Worm (Caenorhabditis elegans) whole organism, L4 larva: ENCODE results near the gene fbxa-76.
A peak's percentile ranks its signal among the peaks of the same experiment; 100 is the strongest.

Experiments
- D1046.2 ChIP-seq: fragments of 200-800 bp; sonication (Bioruptor generic); IDR thresholded peaks from 2 replicates; pipeline ENCODE4 v1.3.6; 2022; ENCODE audit warnings: missing genetic modification characterization, missing compliant biosample characterization
- F10B5.3 ChIP-seq: sonication (generic microtip); optimal IDR thresholded peaks from 2 replicates; lab custom pipeline; 2016; ENCODE audit warnings: mild to moderate bottlenecking, missing genetic modification characterization, missing compliant biosample characterization
- F37D6.2 ChIP-seq: sonication (generic microtip); optimal IDR thresholded peaks from 2 replicates; lab custom pipeline; 2016; ENCODE audit warnings: mild to moderate bottlenecking, missing genetic modification characterization, missing compliant biosample characterization
- ZK337.2 ChIP-seq: fragments of 200-800 bp; sonication (Bioruptor generic); IDR thresholded peaks from 2 replicates; pipeline ENCODE4 v1.3.6; 2022; ENCODE audit warnings: missing genetic modification reagents, missing genetic modification characterization, missing compliant biosample characterization
- aha-1 ChIP-seq: fragments of 150-350 bp; peaks from one replicate; lab custom pipeline; 2014; ENCODE audit warnings: missing biosample characterization, missing genetic modification characterization
- ama-1 ChIP-seq: fragments of 150-350 bp; optimal IDR thresholded peaks from 2 replicates; lab custom pipeline; 2014; ENCODE audit warnings: inconsistent platforms, mixed read lengths
- ceh-28 ChIP-seq: fragments of 150-350 bp; optimal IDR thresholded peaks from 2 replicates; lab custom pipeline; 2014; ENCODE audit warnings: missing biosample characterization, missing genetic modification reagents, missing genetic modification characterization
- ceh-44 ChIP-seq: fragments of 200-800 bp; sonication (Bioruptor generic); IDR thresholded peaks from 2 replicates; pipeline ENCODE4 v1.3.6; 2022; ENCODE audit warnings: missing genetic modification reagents, missing genetic modification characterization, missing compliant biosample characterization
- ceh-62 ChIP-seq: sonication (generic microtip); optimal IDR thresholded peaks from 2 replicates; lab custom pipeline; 2017; ENCODE audit warnings: missing biosample characterization, missing genetic modification characterization
- ceh-82 ChIP-seq: sonication (generic microtip); optimal IDR thresholded peaks from 2 replicates; lab custom pipeline; 2017; ENCODE audit warnings: missing biosample characterization, missing genetic modification characterization
- cey-2 ChIP-seq: sonication (generic microtip); optimal IDR thresholded peaks from 3 replicates; lab custom pipeline; 2017; ENCODE audit warnings: missing genetic modification characterization, mild to moderate bottlenecking, missing compliant biosample characterization, antibody characterized with exemption, borderline replicate concordance; ENCODE audit not compliant: insufficient read depth
- daf-16 ChIP-seq, 3 experiments: sonication (generic microtip); optimal IDR thresholded peaks; 2 replicates each; lab custom pipeline; 2016 to 2017; ENCODE audit warnings: missing genetic modification characterization in 3 of 3, missing genetic modification reagents in 3 of 3, mild to moderate bottlenecking in 2 of 3, missing compliant biosample characterization in 2 of 3, missing biosample characterization in 1 of 3, moderate library complexity in 1 of 3
- duxl-1 ChIP-seq: sonication (generic microtip); optimal IDR thresholded peaks from 2 replicates; lab custom pipeline; 2016; ENCODE audit warnings: mild to moderate bottlenecking, missing genetic modification characterization, moderate library complexity, missing compliant biosample characterization; ENCODE audit not compliant: poor library complexity
- dve-1 ChIP-seq: sonication (generic microtip); optimal IDR thresholded peaks from 2 replicates; lab custom pipeline; 2017; ENCODE audit warnings: antibody characterized with exemption, mild to moderate bottlenecking, missing genetic modification characterization, missing compliant biosample characterization; ENCODE audit not compliant: insufficient read depth
- egl-43 ChIP-seq: fragments of 200-800 bp; sonication (Bioruptor generic); IDR thresholded peaks from 2 replicates; pipeline ENCODE4 v1.3.6; 2022; ENCODE audit warnings: missing genetic modification reagents, missing genetic modification characterization, missing compliant biosample characterization
- hif-1 ChIP-seq, 2 experiments: sonication (generic microtip); optimal IDR thresholded peaks; 2 replicates each; lab custom pipeline; 2016 to 2017; ENCODE audit warnings: missing compliant biosample characterization in 2 of 2, missing genetic modification characterization in 2 of 2, missing genetic modification reagents in 2 of 2, missing genotype in 2 of 2, mild to moderate bottlenecking in 1 of 2
- hlh-30 ChIP-seq: sonication (generic microtip); optimal IDR thresholded peaks from 2 replicates; lab custom pipeline; 2017; ENCODE audit warnings: antibody characterized with exemption, mild to moderate bottlenecking, missing genetic modification characterization, missing compliant biosample characterization; ENCODE audit not compliant: insufficient read depth
- lin-13 ChIP-seq: fragments of 150-350 bp; optimal IDR thresholded peaks from 2 replicates; lab custom pipeline; 2014; ENCODE audit warnings: missing biosample characterization, missing genetic modification reagents, missing genetic modification characterization
- lin-38 ChIP-seq: fragments of 200-800 bp; sonication (Bioruptor generic); IDR thresholded peaks from 2 replicates; pipeline ENCODE4 v1.3.6; 2022; ENCODE audit warnings: missing genetic modification reagents, missing genetic modification characterization, missing compliant biosample characterization
- lin-39 ChIP-seq: fragments of 150-350 bp; optimal IDR thresholded peaks from 2 replicates; lab custom pipeline; 2014; ENCODE audit warnings: missing biosample characterization, missing genetic modification reagents, missing genetic modification characterization
- lsy-2 ChIP-seq, 2 experiments: fragments of 150-350 bp in 1 of 2; sonication (generic microtip) in 1 of 2; optimal IDR thresholded peaks; 2 replicates each; lab custom pipeline; 2014 to 2017; ENCODE audit warnings: missing biosample characterization in 2 of 2, missing genetic modification characterization in 2 of 2
- madf-5 ChIP-seq, 2 experiments: fragments of 200-800 bp; sonication (Bioruptor generic); IDR thresholded peaks; 2 replicates each; pipeline ENCODE4 v1.3.6; 2022; ENCODE audit warnings: missing compliant biosample characterization in 2 of 2, missing genetic modification characterization in 2 of 2
- mep-1 ChIP-seq: fragments of 150-350 bp; sonication (generic microtip); optimal IDR thresholded peaks from 3 replicates; lab custom pipeline; 2014; ENCODE audit warnings: missing biosample characterization, missing genetic modification characterization
- nhr-11 ChIP-seq: fragments of 150-350 bp; optimal IDR thresholded peaks from 2 replicates; lab custom pipeline; 2014; ENCODE audit warnings: missing biosample characterization, missing genetic modification characterization
- nhr-237 ChIP-seq: sonication (generic microtip); optimal IDR thresholded peaks from 2 replicates; lab custom pipeline; 2017; ENCODE audit warnings: missing biosample characterization, missing genetic modification characterization
- nhr-25 ChIP-seq: sonication (generic microtip); optimal IDR thresholded peaks from 2 replicates; lab custom pipeline; 2017; ENCODE audit warnings: missing genetic modification characterization, mild to moderate bottlenecking, missing compliant biosample characterization, antibody characterized with exemption, moderate library complexity, borderline replicate concordance; ENCODE audit not compliant: insufficient read depth
- nhr-28 ChIP-seq: fragments of 150-350 bp; optimal IDR thresholded peaks from 2 replicates; lab custom pipeline; 2014; ENCODE audit warnings: missing biosample characterization, missing genetic modification characterization
- nhr-42 ChIP-seq: fragments of 200-800 bp; sonication (Bioruptor generic); IDR thresholded peaks from 2 replicates; pipeline ENCODE4 v1.3.6; 2022; ENCODE audit warnings: missing genetic modification characterization, missing compliant biosample characterization
- nhr-6 ChIP-seq: fragments of 150-350 bp; optimal IDR thresholded peaks from 2 replicates; lab custom pipeline; 2014; ENCODE audit warnings: missing biosample characterization, missing genetic modification characterization
- pha-4 ChIP-seq, 2 experiments: fragments of 150-350 bp in 1 of 2; fragments of 200-800 bp in 1 of 2; sonication (Bioruptor generic) in 1 of 2; IDR thresholded peaks in 1 of 2; optimal IDR thresholded peaks in 1 of 2; 2 replicates each; pipeline versions ENCODE4 v1.3.6 to Lab custom; 2014 to 2022; ENCODE audit warnings: missing genetic modification characterization in 2 of 2, missing genetic modification reagents in 2 of 2, missing biosample characterization in 1 of 2, missing compliant biosample characterization in 1 of 2
- rbr-2 ChIP-seq: sonication (generic microtip); optimal IDR thresholded peaks from 2 replicates; lab custom pipeline; 2016; ENCODE audit warnings: missing genotype, missing genetic modification characterization, missing compliant biosample characterization
- snpc-4 ChIP-seq: fragments of 150-350 bp; optimal IDR thresholded peaks from 2 replicates; lab custom pipeline; 2014; ENCODE audit warnings: missing biosample characterization, missing genetic modification characterization
- spr-1 ChIP-seq: sonication (generic microtip); optimal IDR thresholded peaks from 2 replicates; lab custom pipeline; 2016; ENCODE audit warnings: mild to moderate bottlenecking, missing genetic modification characterization, missing compliant biosample characterization
- tag-97 ChIP-seq: fragments of 200-800 bp; sonication (Bioruptor generic); IDR thresholded peaks from 2 replicates; pipeline ENCODE4 v1.3.6; 2022; ENCODE audit warnings: missing genetic modification characterization, missing compliant biosample characterization
- vab-7 ChIP-seq: fragments of 200-800 bp; sonication (Bioruptor generic); IDR thresholded peaks from 2 replicates; pipeline ENCODE4 v1.3.6; 2022; ENCODE audit warnings: missing genetic modification reagents, missing genetic modification characterization, missing compliant biosample characterization
- zfp-2 ChIP-seq: sonication (generic microtip); optimal IDR thresholded peaks from 2 replicates; lab custom pipeline; 2016; ENCODE audit warnings: mild to moderate bottlenecking, missing genetic modification characterization, missing compliant biosample characterization
- zip-11 ChIP-seq: fragments of 200-800 bp; sonication (Bioruptor generic); IDR thresholded peaks from 2 replicates; pipeline ENCODE4 v1.3.6; 2022; ENCODE audit warnings: missing genetic modification characterization, missing compliant biosample characterization

The fbxa-76 gene

ce11 chrIII:1201958-1202596 lies 46.9 kb downstream of the fbxa-76 start, which contains the start of the genes mrpl-45 and Y119D3B.12 (continued):
- peak; percentile 42 for TF ChIP-seq F37D6.2 (tag; lab: Kevin White, UChicago)
- TF ChIP-seq nhr-42 (GFP tag; lab: Robert Waterston, UW), result no peak
- TF ChIP-seq lin-13 (GFP tag; lab: Kevin White, UChicago), result peak; percentile 58
- TF ChIP-seq duxl-1 (tag; lab: Kevin White, UChicago), result peak; percentile 51
- TF ChIP-seq zfp-2 (tag; lab: Kevin White, UChicago), result no peak
- no peak for TF ChIP-seq snpc-4 (tag; lab: Kevin White, UChicago)
- TF ChIP-seq lin-38 (GFP tag; lab: Robert Waterston, UW), result peak; percentile 99
- no peak for TF ChIP-seq ceh-62 (tag; lab: Kevin White, UChicago)
- TF ChIP-seq lin-39 (tag; lab: Kevin White, UChicago), result no peak
- no peak for TF ChIP-seq nhr-25 (tag; lab: Kevin White, UChicago)
- peak; percentile 72 for TF ChIP-seq mep-1 (tag; lab: Kevin White, UChicago)
- peak; percentile 41 for TF ChIP-seq nhr-28 (tag; lab: Kevin White, UChicago)
- no peak for TF ChIP-seq ceh-82 (tag; lab: Kevin White, UChicago)
- TF ChIP-seq daf-16 (GFP tag; optimal IDR thresholded peaks at IDR 0.05; lab: Kevin White, UChicago), result no peak
- TF ChIP-seq daf-16 (tag; optimal IDR thresholded peaks at IDR 0.05; lab: Kevin White, UChicago), result peak; percentile 25
- TF ChIP-seq F10B5.3 (tag; lab: Kevin White, UChicago), result no peak
- TF ChIP-seq nhr-6, result peak; percentile 70
- peak in 1 of 2 experiments; percentile 55 for TF ChIP-seq hif-1 (tag; optimal IDR thresholded peaks at IDR 0.05; lab: Kevin White, UChicago)
- no peak for TF ChIP-seq ceh-44 (GFP tag; lab: Robert Waterston, UW)
- TF ChIP-seq nhr-11, result peak; percentile 22
- TF ChIP-seq egl-43, result no peak
- TF ChIP-seq madf-5 (GFP tag; IDR thresholded peaks at IDR 0.05; lab: Robert Waterston, UW), result no peak
- peak; percentile 9 for TF ChIP-seq spr-1 (tag; lab: Kevin White, UChicago)
- TF ChIP-seq dve-1, result peak; percentile 80
- TF ChIP-seq ZK337.2, result no peak
- TF ChIP-seq ama-1, result peak; percentile 2
- TF ChIP-seq pha-4 (GFP tag; IDR thresholded peaks at IDR 0.05; lab: Robert Waterston, UW), result peak; percentile 36; the same call in 1 of the 2 replicates
- no peak for TF ChIP-seq pha-4 (tag; optimal IDR thresholded peaks at IDR 0.05; lab: Kevin White, UChicago)
- TF ChIP-seq rbr-2 (tag; lab: Kevin White, UChicago), result peak; percentile 66
- no peak for TF ChIP-seq ceh-28 (tag; lab: Kevin White, UChicago)
- TF ChIP-seq aha-1 (tag; lab: Kevin White, UChicago), result peak; percentile 38
- TF ChIP-seq D1046.2 (GFP tag; lab: Robert Waterston, UW), result no peak
- peak in 1 of 2 experiments; percentile 88 for TF ChIP-seq lsy-2 (tag; optimal IDR thresholded peaks at IDR 0.05; lab: Kevin White, UChicago)
- no peak for TF ChIP-seq tag-97 (GFP tag; lab: Robert Waterston, UW)
- no peak for TF ChIP-seq nhr-237
- TF ChIP-seq vab-7 (GFP tag; lab: Robert Waterston, UW), result no peak
- TF ChIP-seq cey-2, result no peak
- no peak for TF ChIP-seq zip-11 (GFP tag; lab: Robert Waterston, UW)
- TF ChIP-seq hlh-30, result peak; percentile 81
